Worm (Caenorhabditis elegans): ENCODE measurements around the gene srd-13.

srd-13 gene

DNA sequence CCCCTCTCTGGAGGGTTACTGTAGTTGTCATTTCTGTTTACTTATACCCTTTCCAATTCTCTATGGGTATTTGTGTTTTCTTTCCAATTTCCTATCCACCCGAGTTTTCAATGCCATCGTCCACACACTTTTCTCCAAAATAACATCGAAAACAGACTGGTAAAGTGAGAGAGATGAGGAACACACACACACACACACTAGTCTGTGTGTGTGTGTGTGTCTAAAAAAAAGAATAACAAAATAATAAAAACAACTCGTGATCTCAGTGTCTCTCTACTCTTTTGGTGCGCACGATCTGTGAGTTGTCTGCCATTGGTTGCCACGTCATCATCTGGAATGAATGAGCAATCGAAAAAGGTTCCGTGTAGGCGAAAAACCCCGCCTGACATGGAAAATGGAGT is 49.1 kb downstream of the srd-13 start (continued):
- no peak for TF ChIP-seq aly-2 (tag; optimal IDR thresholded peaks at IDR 0.05)
- no peak for TF ChIP-seq unc-86 (tag; optimal IDR thresholded peaks at IDR 0.05)
- peak; percentile 24 for TF ChIP-seq swsn-7 (tag; optimal IDR thresholded peaks at IDR 0.05)
- TF ChIP-seq nhr-11 (tag; optimal IDR thresholded peaks at IDR 0.05), result no peak
- no peak for TF ChIP-seq isw-1 (GFP tag; IDR thresholded peaks at IDR 0.05)
- TF ChIP-seq snu-23 (GFP tag; optimal IDR thresholded peaks at IDR 0.05), result peak; percentile 47
- TF ChIP-seq dpl-1 (GFP tag; optimal IDR thresholded peaks at IDR 0.05), result peak in 1 of 3 experiments; percentile 14
- TF ChIP-seq nhr-19 (GFP tag; conservative IDR thresholded peaks at IDR 0.05), result no peak; the same call in 1 of the 2 replicates
- peak in 1 of 6 experiments; percentile 8 for TF ChIP-seq elt-3 (tag; optimal IDR thresholded peaks at IDR 0.05)
- peak; percentile 1 for TF ChIP-seq nhr-47 (tag; optimal IDR thresholded peaks at IDR 0.05)
- TF ChIP-seq ceh-88 (GFP tag; IDR thresholded peaks at IDR 0.05), result 0 out of 2 replicates have a peak, but pooled peaks have one; percentile 17
- TF ChIP-seq alr-1 (tag; optimal IDR thresholded peaks at IDR 0.05; ENCODE audit: borderline replicate concordance), result no peak
- TF ChIP-seq sup-37 (GFP tag; optimal IDR thresholded peaks at IDR 0.05), result no peak
- TF ChIP-seq mef-2 (tag; optimal IDR thresholded peaks at IDR 0.05), result no peak
- TF ChIP-seq egl-13 (tag; optimal IDR thresholded peaks at IDR 0.05), result no peak
- peak; percentile 11 to 64 for TF ChIP-seq lsy-2 (tag; optimal IDR thresholded peaks at IDR 0.05)
- TF ChIP-seq hlh-17 (GFP tag; optimal IDR thresholded peaks at IDR 0.05; ENCODE audit: borderline replicate concordance), result no peak
- TF ChIP-seq nhr-90 (tag; optimal IDR thresholded peaks at IDR 0.05; ENCODE audit: poor library complexity), result peak; percentile 30
- TF ChIP-seq nhr-71 (tag; optimal IDR thresholded peaks at IDR 0.05), result peak; percentile 62
- no peak for TF ChIP-seq fkh-10 (GFP tag; optimal IDR thresholded peaks at IDR 0.05)
- no peak for TF ChIP-seq pax-3 (tag; optimal IDR thresholded peaks at IDR 0.05)
- TF ChIP-seq nhr-84 (tag; optimal IDR thresholded peaks at IDR 0.05), result no peak
- TF ChIP-seq dsc-1 (tag; optimal IDR thresholded peaks at IDR 0.05), result no peak
- TF ChIP-seq efl-3 (GFP tag; optimal IDR thresholded peaks at IDR 0.05), result no peak
- TF ChIP-seq pag-3 (tag; optimal IDR thresholded peaks at IDR 0.05; ENCODE audit: borderline replicate concordance, insufficient read depth), result no peak
- TF ChIP-seq zag-1 (tag; optimal IDR thresholded peaks at IDR 0.05), result no peak
- TF ChIP-seq lin-39 (tag; optimal IDR thresholded peaks at IDR 0.05), result no peak
- peak; percentile 36 for TF ChIP-seq ceh-8 (GFP tag; optimal IDR thresholded peaks at IDR 0.05)
- TF ChIP-seq mep-1 (tag; optimal IDR thresholded peaks at IDR 0.05), result peak; percentile 27

DNA sequence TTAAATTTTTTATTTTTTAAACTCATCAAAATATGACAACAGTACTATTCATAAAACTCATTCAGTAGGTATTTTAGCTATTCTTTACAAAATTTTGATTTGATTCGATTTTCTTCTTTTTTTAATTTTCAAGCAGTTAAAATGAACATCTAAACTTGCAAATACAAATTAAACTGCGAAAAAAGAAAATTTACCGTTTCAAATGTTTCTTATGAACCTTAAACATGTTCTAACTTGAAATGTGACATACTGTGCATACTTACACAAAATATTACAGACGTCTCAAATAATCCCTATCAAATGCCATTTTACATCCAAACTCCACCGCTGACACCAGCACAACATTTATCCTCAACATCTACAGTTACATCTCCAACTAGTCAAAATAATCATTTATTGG is 51.1 kb downstream of the srd-13 start, which contains the start of gene fkh-7:
fkh-7 (plus strand) TSS at position 301 of the 400 bp plus-strand sequence.
- no peak for TF ChIP-seq fkh-10 (GFP tag; optimal IDR thresholded peaks at IDR 0.05)

Data from whole organism, L1 larva.